Worm (Caenorhabditis elegans): Measurements from ENCODE around the gene cyd-1.

The cyd-1 gene

DNA sequence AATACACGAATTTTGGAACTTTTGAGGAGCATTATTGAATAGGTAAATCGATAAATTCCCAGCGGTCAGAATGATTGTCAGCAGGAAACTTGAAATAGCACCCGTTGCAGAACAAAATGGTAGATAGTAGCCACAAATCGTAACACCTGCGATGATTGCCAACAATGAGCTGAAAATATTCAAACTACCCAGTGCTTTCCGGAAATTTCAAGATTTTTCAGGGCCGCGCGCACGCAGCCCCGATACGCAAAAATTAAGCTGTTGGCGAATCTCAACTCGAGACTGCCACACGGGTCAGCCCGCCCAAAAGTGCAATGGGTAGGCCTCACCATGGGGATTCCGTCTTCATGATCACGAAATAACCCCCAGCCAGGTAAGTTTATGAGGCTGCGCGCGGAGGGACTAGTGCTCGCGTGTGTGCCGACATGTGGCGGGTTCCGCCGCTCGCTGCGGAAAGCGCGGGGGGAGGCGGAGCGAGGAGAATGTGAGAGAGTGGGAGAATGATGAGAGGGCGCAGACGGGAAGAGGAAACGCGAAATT lies 35.7 kb upstream of the cyd-1 start (continued):
- TF ChIP-seq ceh-20 (GFP tag; IDR thresholded peaks at IDR 0.05) = peak; percentile 73
- peak; percentile 94 for TF ChIP-seq spr-1 (tag; optimal IDR thresholded peaks at IDR 0.05)
- no peak for TF ChIP-seq ZK546.5 (tag; optimal IDR thresholded peaks at IDR 0.05)
- no peak for TF ChIP-seq zag-1 (tag; optimal IDR thresholded peaks at IDR 0.05)
- no peak for TF ChIP-seq tag-97 (GFP tag; IDR thresholded peaks at IDR 0.05)
- peak; percentile 82 for TF ChIP-seq lir-3 (tag; optimal IDR thresholded peaks at IDR 0.05)
- TF ChIP-seq ZK337.2 (GFP tag; IDR thresholded peaks at IDR 0.05) = peak; percentile 42
- peak; percentile 93 for TF ChIP-seq hmg-1.1 (GFP tag; IDR thresholded peaks at IDR 0.05)
- peak; percentile 84 for TF ChIP-seq F44E2.7 (GFP tag; IDR thresholded peaks at IDR 0.05)
- no peak for TF ChIP-seq lin-39 (tag; optimal IDR thresholded peaks at IDR 0.05)
- peak; percentile 76 for TF ChIP-seq lin-1 (GFP tag; IDR thresholded peaks at IDR 0.05)
- peak; percentile 76 to 86 for TF ChIP-seq lsy-2 (tag; optimal IDR thresholded peaks at IDR 0.05)
- peak; percentile 95 for TF ChIP-seq spr-3 (GFP tag; optimal IDR thresholded peaks at IDR 0.05)
- TF ChIP-seq dve-1 (tag; optimal IDR thresholded peaks at IDR 0.05; ENCODE audit: insufficient read depth) = peak; percentile 97
- TF ChIP-seq ceh-28 (tag; optimal IDR thresholded peaks at IDR 0.05) = peak; percentile 30
- TF ChIP-seq T20F7.1 (GFP tag; optimal IDR thresholded peaks at IDR 0.05) = no peak
- TF ChIP-seq mxl-3 (GFP tag; optimal IDR thresholded peaks at IDR 0.05) = peak; percentile 90
- TF ChIP-seq hlh-11 (tag; optimal IDR thresholded peaks at IDR 0.05) = peak; percentile 95
- peak; percentile 79; the same call in 1 of the 2 replicates for TF ChIP-seq daf-8 (GFP tag; IDR thresholded peaks at IDR 0.05)
- peak; percentile 93 for TF ChIP-seq ctbp-1 (GFP tag; IDR thresholded peaks at IDR 0.05)
- TF ChIP-seq nhr-10 (tag; optimal IDR thresholded peaks at IDR 0.05) = peak; percentile 77
- TF ChIP-seq nhr-28 (tag; optimal IDR thresholded peaks at IDR 0.05) = peak; percentile 72

DNA sequence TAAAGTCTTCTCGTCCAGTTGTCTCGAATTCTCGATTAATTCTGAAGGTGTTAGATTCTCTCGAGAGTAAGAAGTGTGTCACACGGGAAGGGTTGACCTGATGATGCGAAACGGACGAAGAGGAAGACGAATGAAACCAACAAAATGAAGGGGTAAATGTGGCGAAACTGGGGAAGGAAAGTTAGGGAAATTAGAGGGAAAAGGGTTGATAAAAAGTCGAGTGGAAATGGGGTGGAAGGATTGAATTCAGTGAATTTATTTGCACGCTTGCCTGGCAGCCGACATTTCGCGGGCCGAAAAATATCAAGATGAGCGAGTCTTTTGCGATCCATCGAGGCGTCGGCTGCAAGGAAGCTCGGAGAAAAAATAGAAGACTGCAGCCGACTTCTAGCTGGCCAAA lies 32.2 kb upstream of the cyd-1 start, which contains the start of gene F58G1.7:
Gene F58G1.7 (minus strand): TSS at position 101 of the 400 bp plus-strand sequence.
- TF ChIP-seq ztf-7 (tag; optimal IDR thresholded peaks at IDR 0.05) (no peak), zfp-2 (tag; optimal IDR thresholded peaks at IDR 0.05) (no peak), hmg-1.1 (GFP tag; IDR thresholded peaks at IDR 0.05) (no peak), ama-1 (optimal IDR thresholded peaks at IDR 0.05) (no peak)

DNA sequence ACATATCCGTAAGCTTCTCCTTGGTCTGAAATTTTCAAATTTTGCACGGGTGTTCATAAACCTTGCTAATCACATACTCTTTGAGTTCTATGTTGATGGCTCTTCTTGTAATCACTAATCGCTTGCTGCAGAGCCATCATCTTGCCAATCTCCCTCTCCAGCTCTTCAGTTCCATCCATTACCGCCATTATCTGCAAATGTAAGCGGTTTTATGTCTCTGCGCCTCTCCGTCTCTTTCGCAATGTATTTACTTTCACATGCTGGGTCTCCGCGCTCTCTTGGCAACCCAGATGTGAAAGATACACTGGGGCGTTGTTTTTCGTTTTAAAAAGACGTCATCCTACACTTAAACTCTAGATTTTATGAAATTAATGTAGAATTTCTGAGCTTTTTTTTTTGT lies 27.1 kb upstream of the cyd-1 start:
- TF ChIP-seq nhr-77 (tag; optimal IDR thresholded peaks at IDR 0.05) = no peak
- TF ChIP-seq lsy-2 (tag; optimal IDR thresholded peaks at IDR 0.05) = peak in 1 of 2 experiments; percentile 42
- TF ChIP-seq ctbp-1 (GFP tag; IDR thresholded peaks at IDR 0.05) = no peak
- no peak for TF ChIP-seq F49E8.2 (tag; optimal IDR thresholded peaks at IDR 0.05; ENCODE audit: borderline replicate concordance)
- TF ChIP-seq T20F7.1 (GFP tag; optimal IDR thresholded peaks at IDR 0.05) = no peak
- TF ChIP-seq lin-38 (GFP tag; IDR thresholded peaks at IDR 0.05) = peak; percentile 29; the same call in 1 of the 2 replicates
- TF ChIP-seq nhr-28 (tag; optimal IDR thresholded peaks at IDR 0.05) = peak; percentile 14
- TF ChIP-seq nhr-76 (tag; optimal IDR thresholded peaks at IDR 0.05) = no peak
- TF ChIP-seq dve-1 (tag; optimal IDR thresholded peaks at IDR 0.05; ENCODE audit: insufficient read depth) = peak; percentile 58
- TF ChIP-seq unc-39 (tag; optimal IDR thresholded peaks at IDR 0.05) = no peak
- no peak for TF ChIP-seq nhr-41 (GFP tag; IDR thresholded peaks at IDR 0.05)
- TF ChIP-seq ZK546.5 (tag; optimal IDR thresholded peaks at IDR 0.05) = no peak
- no peak for TF ChIP-seq daf-12 (tag; optimal IDR thresholded peaks at IDR 0.05)
- no peak for TF ChIP-seq F26F4.8 (GFP tag; conservative IDR thresholded peaks at IDR 0.05)
- TF ChIP-seq php-3 (GFP tag; IDR thresholded peaks at IDR 0.05) = no peak
- TF ChIP-seq Y75B8A.6 (GFP tag; IDR thresholded peaks at IDR 0.05) = no peak
- no peak for TF ChIP-seq zfp-3 (GFP tag; conservative IDR thresholded peaks at IDR 0.05)
- TF ChIP-seq unc-62 (GFP tag; optimal IDR thresholded peaks at IDR 0.05 in 1 of 2) = no peak
- TF ChIP-seq unc-62 (tag; optimal IDR thresholded peaks at IDR 0.05) = no peak
- no peak for TF ChIP-seq zfp-2 (tag; optimal IDR thresholded peaks at IDR 0.05)
- no peak for TF ChIP-seq ceh-44 (GFP tag; IDR thresholded peaks at IDR 0.05)
- no peak for TF ChIP-seq ztf-11 (tag; optimal IDR thresholded peaks at IDR 0.05)
- no peak for TF ChIP-seq nhr-237 (tag; optimal IDR thresholded peaks at IDR 0.05)
- no peak for TF ChIP-seq mdt-29 (GFP tag; IDR thresholded peaks at IDR 0.05)
- TF ChIP-seq daf-8 (GFP tag; IDR thresholded peaks at IDR 0.05) = no peak
- no peak for TF ChIP-seq dmd-8 (GFP tag; IDR thresholded peaks at IDR 0.05)
- no peak for TF ChIP-seq pqm-1 (tag; optimal IDR thresholded peaks at IDR 0.05)
- TF ChIP-seq gei-8 (GFP tag; optimal IDR thresholded peaks at IDR 0.05) = no peak
- no peak for TF ChIP-seq mxl-2 (GFP tag; conservative IDR thresholded peaks at IDR 0.05)
- no peak for TF ChIP-seq duxl-1 (tag; optimal IDR thresholded peaks at IDR 0.05; ENCODE audit: poor library complexity)
- no peak for TF ChIP-seq tag-97 (GFP tag; IDR thresholded peaks at IDR 0.05)
- TF ChIP-seq daf-19 (GFP tag; conservative IDR thresholded peaks at IDR 0.05) = 0 out of 2 replicates have a peak, but pooled peaks have one; percentile 64
